Worm (Caenorhabditis elegans) whole organism, mixed stage, embryonic: ENCODE data around the gene idpp-1.

ENCODE experiments used
- M03D4.4 ChIP-seq: sonication (generic microtip); optimal IDR thresholded peaks from 2 replicates; lab custom pipeline; 2017; ENCODE audit warnings: mild to moderate bottlenecking, missing genetic modification characterization, missing compliant biosample characterization
- blmp-1 ChIP-seq: fragments of 150-350 bp; optimal IDR thresholded peaks from 2 replicates; lab custom pipeline; 2014; ENCODE audit warnings: missing biosample characterization, missing genetic modification characterization
- ceh-39 ChIP-seq: fragments of 150-350 bp; optimal IDR thresholded peaks from 2 replicates; lab custom pipeline; 2014; ENCODE audit warnings: missing biosample characterization, missing genetic modification characterization
- ceh-43 ChIP-seq: fragments of 200-800 bp; sonication (Bioruptor generic); optimal IDR thresholded peaks from 2 replicates; lab custom pipeline; 2018; ENCODE audit warnings: mild to moderate bottlenecking, missing genetic modification characterization, moderate library complexity, missing compliant biosample characterization
- ces-1 ChIP-seq: fragments of 150-350 bp; optimal IDR thresholded peaks from 2 replicates; lab custom pipeline; 2014; ENCODE audit warnings: missing biosample characterization, missing genetic modification reagents, missing genetic modification characterization
- cnd-1 ChIP-seq: fragments of 200-800 bp; sonication (Bioruptor generic); optimal IDR thresholded peaks from 2 replicates; lab custom pipeline; 2018; ENCODE audit warnings: mild to moderate bottlenecking, missing genetic modification characterization, missing compliant biosample characterization
- drap-1 ChIP-seq: fragments of 200-800 bp; sonication (Bioruptor generic); optimal IDR thresholded peaks from 3 replicates; lab custom pipeline; 2018; ENCODE audit warnings: mild to moderate bottlenecking, missing genetic modification characterization, missing compliant biosample characterization
- elt-1 ChIP-seq: sonication (generic microtip); optimal IDR thresholded peaks from 2 replicates; lab custom pipeline; 2017; ENCODE audit warnings: missing genetic modification characterization, mild to moderate bottlenecking, missing compliant biosample characterization, antibody characterized with exemption, moderate library complexity, borderline replicate concordance; ENCODE audit not compliant: insufficient read depth
- elt-3 ChIP-seq: fragments of 150-350 bp; optimal IDR thresholded peaks from 2 replicates; lab custom pipeline; 2014; ENCODE audit warnings: missing biosample characterization, missing genetic modification characterization
- flh-1 ChIP-seq: fragments of 200-800 bp; sonication (Bioruptor generic); optimal IDR thresholded peaks from 2 replicates; lab custom pipeline; 2018; ENCODE audit warnings: mild to moderate bottlenecking, missing genetic modification characterization, moderate library complexity, missing compliant biosample characterization
- ham-2 ChIP-seq: fragments of 200-800 bp; sonication (Bioruptor generic); optimal IDR thresholded peaks from 2 replicates; lab custom pipeline; 2018; ENCODE audit warnings: mild to moderate bottlenecking, missing genetic modification characterization, missing compliant biosample characterization
- lin-13 ChIP-seq: fragments of 150-350 bp; optimal IDR thresholded peaks from 2 replicates; lab custom pipeline; 2014; ENCODE audit warnings: missing biosample characterization, missing genetic modification characterization
- lin-32 ChIP-seq: fragments of 200-800 bp; sonication (Bioruptor generic); optimal IDR thresholded peaks from 2 replicates; lab custom pipeline; 2018; ENCODE audit warnings: mild to moderate bottlenecking, missing genetic modification characterization, missing compliant biosample characterization
- lsy-2 ChIP-seq: fragments of 150-350 bp; optimal IDR thresholded peaks from 2 replicates; lab custom pipeline; 2014; ENCODE audit warnings: missing biosample characterization, missing genetic modification characterization
- mep-1 ChIP-seq: fragments of 150-350 bp; optimal IDR thresholded peaks from 2 replicates; lab custom pipeline; 2017; ENCODE audit warnings: missing biosample characterization, missing genetic modification reagents, missing genetic modification characterization, inconsistent platforms
- mls-2 ChIP-seq: sonication (generic microtip); optimal IDR thresholded peaks from 2 replicates; lab custom pipeline; 2016; ENCODE audit warnings: mild to moderate bottlenecking, missing genetic modification characterization, moderate library complexity, missing compliant biosample characterization
- nhr-12 ChIP-seq: fragments of 150-350 bp; optimal IDR thresholded peaks from 2 replicates; lab custom pipeline; 2014; ENCODE audit warnings: missing biosample characterization, missing genetic modification characterization
- nhr-2 ChIP-seq: fragments of 150-350 bp; optimal IDR thresholded peaks from 2 replicates; lab custom pipeline; 2014; ENCODE audit warnings: missing biosample characterization, missing genetic modification characterization
- nhr-237 ChIP-seq: fragments of 150-350 bp; optimal IDR thresholded peaks from 2 replicates; lab custom pipeline; 2014; ENCODE audit warnings: missing biosample characterization, missing genetic modification characterization
- nhr-28 ChIP-seq: fragments of 150-350 bp; optimal IDR thresholded peaks from 2 replicates; lab custom pipeline; 2014; ENCODE audit warnings: missing biosample characterization, missing genetic modification characterization
- nhr-76 ChIP-seq: sonication (generic microtip); optimal IDR thresholded peaks from 2 replicates; lab custom pipeline; 2017; ENCODE audit warnings: missing biosample characterization, missing genetic modification characterization
- pha-4 ChIP-seq: fragments of 150-350 bp; optimal IDR thresholded peaks from 2 replicates; lab custom pipeline; 2018; ENCODE audit warnings: missing biosample characterization, missing genetic modification reagents, missing genetic modification characterization
- sem-2 ChIP-seq: fragments of 200-800 bp; sonication (Bioruptor generic); optimal IDR thresholded peaks from 2 replicates; lab custom pipeline; 2018; ENCODE audit warnings: mild to moderate bottlenecking, missing genetic modification characterization, missing compliant biosample characterization
- sptf-1 ChIP-seq: sonication (generic microtip); optimal IDR thresholded peaks from 2 replicates; lab custom pipeline; 2017; ENCODE audit warnings: mild to moderate bottlenecking, missing genetic modification characterization, moderate library complexity, missing compliant biosample characterization
- tbx-8 ChIP-seq: fragments of 200-800 bp; sonication (Bioruptor generic); optimal IDR thresholded peaks from 2 replicates; lab custom pipeline; 2018; ENCODE audit warnings: mild to moderate bottlenecking, missing genetic modification characterization, moderate library complexity, missing compliant biosample characterization
- unc-120 ChIP-seq: sonication (generic microtip); optimal IDR thresholded peaks from 2 replicates; lab custom pipeline; 2017; ENCODE audit warnings: missing genetic modification characterization, missing compliant biosample characterization; ENCODE audit not compliant: poor library complexity, severe bottlenecking
- unc-39 ChIP-seq: fragments of 150-350 bp; optimal IDR thresholded peaks from 2 replicates; lab custom pipeline; 2014; ENCODE audit warnings: missing biosample characterization, missing genetic modification characterization
- zip-8 ChIP-seq: fragments of 150-350 bp; optimal IDR thresholded peaks from 2 replicates; lab custom pipeline; 2014; ENCODE audit warnings: missing biosample characterization, missing genetic modification characterization
- ztf-11 ChIP-seq: fragments of 150-350 bp; optimal IDR thresholded peaks from 2 replicates; lab custom pipeline; 2014; ENCODE audit warnings: missing biosample characterization, missing genetic modification characterization

Gene idpp-1

ce11 chrIII:782503-782902, 42.0 kb downstream of the idpp-1 start:
- TF ChIP-seq drap-1 (GFP tag; lab: Kevin White, UChicago) (no peak), unc-39 (tag; lab: Kevin White, UChicago) (no peak), nhr-28 (no peak), elt-1 (tag; lab: Kevin White, UChicago) (no peak)

DNA sequence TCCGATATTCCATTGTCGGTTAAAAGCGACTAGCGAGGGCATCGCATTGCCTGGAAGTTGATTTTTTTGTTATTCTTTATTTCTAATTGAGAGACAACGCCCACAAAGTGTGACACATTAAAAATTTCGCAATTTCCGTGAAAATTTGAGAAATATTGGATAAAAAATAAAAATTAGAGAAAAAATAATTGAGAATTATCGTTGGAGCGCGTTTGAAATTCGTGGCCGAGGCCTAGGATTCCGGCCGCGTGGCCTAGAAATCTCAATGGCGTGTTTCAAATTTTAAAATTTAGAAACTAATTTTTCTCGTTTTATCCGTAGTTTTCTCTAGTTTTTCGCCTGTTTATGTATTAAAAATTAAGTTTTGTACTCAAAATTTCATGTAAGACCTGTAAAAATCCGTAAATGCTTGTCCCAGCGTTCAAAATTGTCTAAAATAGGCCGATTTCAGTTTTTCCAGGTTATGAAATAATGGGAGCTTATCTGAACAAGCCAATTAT, 42.8 kb downstream of the idpp-1 start, which contains the start of the genes dagl-2 and ppm-1.G:
Gene dagl-2 (minus strand): TSS at position 52 of the 500 bp plus-strand sequence.
Gene ppm-1.G (plus strand): TSS at position 450 of the 500 bp plus-strand sequence.
- TF ChIP-seq nhr-2 (tag; lab: Kevin White, UChicago) (no peak), nhr-76 (tag; lab: Kevin White, UChicago) (no peak), mep-1 (tag; lab: Kevin White, UChicago) (peak; percentile 59), mls-2 (peak; percentile 13), ces-1 (GFP tag; lab: Kevin White, UChicago) (peak; percentile 88), ceh-39 (tag; lab: Kevin White, UChicago) (peak; percentile 24), tbx-8 (GFP tag; lab: Kevin White, UChicago) (no peak), lin-13 (peak; percentile 12), pha-4 (tag; lab: Kevin White, UChicago) (peak; percentile 11), ztf-11 (tag; lab: Kevin White, UChicago) (no peak), lsy-2 (tag; lab: Kevin White, UChicago) (peak; percentile 76), nhr-237 (tag; lab: Kevin White, UChicago) (peak; percentile 67)

DNA sequence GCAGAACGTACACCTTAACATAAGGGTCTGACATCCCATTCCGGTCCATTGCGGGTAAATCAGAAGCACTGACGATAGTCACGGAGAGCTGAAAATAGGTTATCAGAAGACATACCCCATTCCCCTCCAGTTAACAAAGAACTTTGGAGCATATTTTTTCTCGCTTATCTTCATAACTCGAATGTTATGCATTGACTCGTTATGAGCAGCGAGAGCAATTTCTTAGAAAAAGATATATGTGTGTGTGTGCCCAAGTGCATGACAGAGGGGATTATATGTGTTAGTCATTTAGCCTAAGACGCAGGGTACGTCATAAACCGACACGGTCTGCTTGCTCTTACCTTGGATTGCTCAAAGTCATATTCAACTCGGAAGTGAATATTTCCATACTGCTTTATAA, 49.1 kb downstream of the idpp-1 start:
- TF ChIP-seq sem-2 (GFP tag; lab: Kevin White, UChicago) (no peak), zip-8 (tag; lab: Kevin White, UChicago) (no peak), elt-3 (no peak), elt-1 (tag; lab: Kevin White, UChicago) (no peak), ceh-43 (GFP tag; lab: Kevin White, UChicago) (no peak), lsy-2 (tag; lab: Kevin White, UChicago) (no peak), lin-32 (no peak), ces-1 (GFP tag; lab: Kevin White, UChicago) (no peak), flh-1 (GFP tag; lab: Kevin White, UChicago) (no peak), cnd-1 (tag; lab: Kevin White, UChicago) (no peak)

DNA sequence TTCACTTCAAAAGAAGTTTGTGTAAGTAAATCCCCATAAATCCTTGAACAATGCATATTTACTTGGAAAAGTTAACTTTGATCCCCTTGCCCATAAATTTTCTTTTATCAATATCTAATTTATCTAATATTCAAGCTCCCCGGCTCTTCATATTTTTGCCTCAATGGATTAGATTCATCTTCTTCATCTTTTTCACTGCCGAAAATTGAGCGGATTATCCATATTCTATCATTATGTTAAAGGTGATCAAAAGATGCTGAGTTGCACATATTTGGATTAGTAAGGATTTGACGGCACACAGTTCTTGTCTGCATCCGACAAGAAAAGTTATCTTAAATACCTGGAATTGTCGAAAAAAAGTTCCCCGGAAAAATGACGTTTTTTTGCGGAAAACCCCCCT, 50.1 kb downstream of the idpp-1 start:
- TF ChIP-seq drap-1 (GFP tag; lab: Kevin White, UChicago) (no peak), sptf-1 (tag; lab: Kevin White, UChicago) (no peak), cnd-1 (tag; lab: Kevin White, UChicago) (no peak), ceh-43 (GFP tag; lab: Kevin White, UChicago) (no peak), elt-1 (tag; lab: Kevin White, UChicago) (no peak), nhr-76 (tag; lab: Kevin White, UChicago) (no peak), unc-120 (no peak), M03D4.4 (no peak), ces-1 (GFP tag; lab: Kevin White, UChicago) (no peak), blmp-1 (tag; lab: Kevin White, UChicago) (no peak), unc-39 (tag; lab: Kevin White, UChicago) (no peak), nhr-12 (tag; lab: Kevin White, UChicago) (no peak), ztf-11 (tag; lab: Kevin White, UChicago) (no peak), sem-2 (GFP tag; lab: Kevin White, UChicago) (no peak), lin-32 (no peak), ham-2 (no peak), tbx-8 (GFP tag; lab: Kevin White, UChicago) (no peak)
